Worm (Caenorhabditis elegans) whole organism, L1 larva: ENCODE measurements around the gene num-1.

Experiments used
- Y116A8C.19 ChIP-seq: sonication (generic microtip); optimal IDR thresholded peaks from 2 replicates; lab custom pipeline; 2016; ENCODE audit warnings: missing compliant biosample characterization, missing genetic modification characterization, borderline replicate concordance
- aly-2 ChIP-seq: fragments of 150-350 bp; optimal IDR thresholded peaks from 2 replicates; lab custom pipeline; 2014; ENCODE audit warnings: missing biosample characterization, missing genetic modification characterization
- ama-1 ChIP-seq: fragments of 150-350 bp; optimal IDR thresholded peaks from 2 replicates; lab custom pipeline; 2014
- ceh-88 ChIP-seq: fragments of 200-800 bp; sonication (Bioruptor generic); IDR thresholded peaks from 2 replicates; pipeline ENCODE4 v1.3.6; 2022; ENCODE audit warnings: missing genetic modification characterization, missing compliant biosample characterization
- ces-1 ChIP-seq: fragments of 150-350 bp; optimal IDR thresholded peaks from 2 replicates; lab custom pipeline; 2014; ENCODE audit warnings: missing biosample characterization, missing genetic modification reagents, missing genetic modification characterization
- dpl-1 ChIP-seq, 3 experiments: fragments of 150-350 bp in 2 of 3; sonication (generic microtip) in 1 of 3; optimal IDR thresholded peaks; 2 replicates each; lab custom pipeline; 2014 to 2017; ENCODE audit warnings: missing biosample characterization in 3 of 3, missing genetic modification characterization in 3 of 3, missing genetic modification reagents in 3 of 3
- efl-1 ChIP-seq, 4 experiments: fragments of 150-350 bp; optimal IDR thresholded peaks in 3 of 4; peaks in 1 of 4; 1 replicate in 1 of 4; 2 replicates in 3 of 4; lab custom pipeline; 2014; ENCODE audit warnings: missing biosample characterization in 2 of 4, missing genetic modification characterization in 2 of 4, missing genetic modification reagents in 2 of 4
- efl-3 ChIP-seq: fragments of 200-800 bp; sonication (Bioruptor generic); optimal IDR thresholded peaks from 2 replicates; lab custom pipeline; 2018; ENCODE audit warnings: mild to moderate bottlenecking, missing genetic modification characterization, missing compliant biosample characterization
- egl-13 ChIP-seq: sonication (generic microtip); optimal IDR thresholded peaks from 2 replicates; lab custom pipeline; 2016; ENCODE audit warnings: missing genotype, missing genetic modification reagents, missing genetic modification characterization, missing compliant biosample characterization
- egl-27 ChIP-seq, 2 experiments: fragments of 150-350 bp in 1 of 2; sonication (generic microtip); optimal IDR thresholded peaks; 3 replicates each; lab custom pipeline; 2017 to 2018; ENCODE audit warnings: missing biosample characterization in 2 of 2, missing genetic modification characterization in 2 of 2, missing genetic modification reagents in 2 of 2
- elt-3 ChIP-seq, 6 experiments: fragments of 150-350 bp in 1 of 6; sonication (generic microtip); optimal IDR thresholded peaks; 2 replicates each; lab custom pipeline; 2017 to 2018; ENCODE audit warnings: missing biosample characterization in 6 of 6, missing genetic modification characterization in 6 of 6, inconsistent platforms in 1 of 6
- fkh-10 ChIP-seq: sonication (generic microtip); optimal IDR thresholded peaks from 2 replicates; lab custom pipeline; 2017; ENCODE audit warnings: missing biosample characterization, missing genetic modification reagents, missing genetic modification characterization
- fkh-8 ChIP-seq: sonication (generic microtip); optimal IDR thresholded peaks from 2 replicates; lab custom pipeline; 2016; ENCODE audit warnings: mild to moderate bottlenecking, missing genetic modification characterization, missing compliant biosample characterization
- fos-1 ChIP-seq: fragments of 150-350 bp; optimal IDR thresholded peaks from 2 replicates; lab custom pipeline; 2014; ENCODE audit warnings: missing biosample characterization, missing genetic modification characterization
- hlh-17 ChIP-seq: fragments of 200-800 bp; sonication (Bioruptor generic); optimal IDR thresholded peaks from 2 replicates; lab custom pipeline; 2018; ENCODE audit warnings: missing genetic modification characterization, mild to moderate bottlenecking, missing compliant biosample characterization, moderate library complexity, borderline replicate concordance
- irx-1 ChIP-seq: sonication (generic microtip); optimal IDR thresholded peaks from 2 replicates; lab custom pipeline; 2016; ENCODE audit warnings: missing genetic modification characterization, missing compliant biosample characterization
- jun-1 ChIP-seq: fragments of 150-350 bp; optimal IDR thresholded peaks from 2 replicates; lab custom pipeline; 2014; ENCODE audit warnings: missing biosample characterization, missing genetic modification reagents, missing genetic modification characterization
- lin-13 ChIP-seq: fragments of 150-350 bp; optimal IDR thresholded peaks from 2 replicates; lab custom pipeline; 2014; ENCODE audit warnings: missing biosample characterization, missing genetic modification reagents, missing genetic modification characterization
- lin-14 ChIP-seq: fragments of 200-800 bp; sonication (Bioruptor generic); optimal IDR thresholded peaks from 2 replicates; lab custom pipeline; 2018; ENCODE audit warnings: mild to moderate bottlenecking, missing genetic modification characterization, moderate library complexity, missing compliant biosample characterization
- lin-15B ChIP-seq: fragments of 150-350 bp; sonication (generic microtip); optimal IDR thresholded peaks from 3 replicates; lab custom pipeline; 2014; ENCODE audit warnings: missing biosample characterization, missing genetic modification characterization
- lin-39 ChIP-seq: fragments of 150-350 bp; optimal IDR thresholded peaks from 2 replicates; lab custom pipeline; 2014; ENCODE audit warnings: missing biosample characterization, missing genetic modification reagents, missing genetic modification characterization
- lsy-2 ChIP-seq, 2 experiments: fragments of 150-350 bp; optimal IDR thresholded peaks; 2 replicates each; lab custom pipeline; 2014; ENCODE audit warnings: missing biosample characterization in 2 of 2, missing genetic modification characterization in 2 of 2
- mdl-1 ChIP-seq, 2 experiments: fragments of 150-350 bp; optimal IDR thresholded peaks; 2 replicates each; lab custom pipeline; 2014 to 2017; ENCODE audit warnings: missing biosample characterization in 2 of 2, missing genetic modification characterization in 2 of 2, inconsistent platforms in 1 of 2
- nhr-11 ChIP-seq: fragments of 150-350 bp; optimal IDR thresholded peaks from 2 replicates; lab custom pipeline; 2014; ENCODE audit warnings: missing biosample characterization, missing genetic modification characterization
- nhr-19 ChIP-seq: fragments of 200-800 bp; sonication (Bioruptor generic); conservative IDR thresholded peaks from 2 replicates; pipeline ENCODE4 v1.3.6; 2022; ENCODE audit warnings: missing genetic modification characterization, missing compliant biosample characterization
- nhr-20 ChIP-seq: sonication (generic microtip); optimal IDR thresholded peaks from 2 replicates; lab custom pipeline; 2016; ENCODE audit warnings: mild to moderate bottlenecking, missing genetic modification characterization, missing compliant biosample characterization
- nhr-237 ChIP-seq: fragments of 150-350 bp; optimal IDR thresholded peaks from 2 replicates; lab custom pipeline; 2014; ENCODE audit warnings: missing biosample characterization, missing genetic modification characterization
- nhr-28 ChIP-seq: fragments of 150-350 bp; optimal IDR thresholded peaks from 2 replicates; lab custom pipeline; 2014; ENCODE audit warnings: missing biosample characterization, missing genetic modification characterization
- nhr-71 ChIP-seq: sonication (generic microtip); optimal IDR thresholded peaks from 2 replicates; lab custom pipeline; 2016; ENCODE audit warnings: mild to moderate bottlenecking, missing genetic modification characterization, moderate library complexity, missing compliant biosample characterization
- nhr-76 ChIP-seq: sonication (generic microtip); optimal IDR thresholded peaks from 2 replicates; lab custom pipeline; 2017; ENCODE audit warnings: missing biosample characterization, missing genetic modification characterization
- nhr-77 ChIP-seq: fragments of 150-350 bp; optimal IDR thresholded peaks from 2 replicates; lab custom pipeline; 2014; ENCODE audit warnings: missing biosample characterization, missing genetic modification characterization
- pax-3 ChIP-seq: fragments of 200-800 bp; sonication (Bioruptor generic); optimal IDR thresholded peaks from 2 replicates; lab custom pipeline; 2018; ENCODE audit warnings: mild to moderate bottlenecking, missing genetic modification characterization, moderate library complexity, missing compliant biosample characterization
- rnt-1 ChIP-seq: sonication (generic microtip); optimal IDR thresholded peaks from 2 replicates; lab custom pipeline; 2016; ENCODE audit warnings: mild to moderate bottlenecking, missing genetic modification characterization, moderate library complexity, missing compliant biosample characterization
- snpc-4 ChIP-seq: fragments of 150-350 bp; optimal IDR thresholded peaks from 2 replicates; lab custom pipeline; 2014; ENCODE audit warnings: missing biosample characterization, missing genetic modification characterization
- snu-23 ChIP-seq: sonication (generic microtip); optimal IDR thresholded peaks from 2 replicates; lab custom pipeline; 2016; ENCODE audit warnings: missing genetic modification characterization, missing compliant biosample characterization
- sox-4 ChIP-seq: sonication (generic microtip); optimal IDR thresholded peaks from 2 replicates; lab custom pipeline; 2016; ENCODE audit warnings: missing genetic modification characterization, missing compliant biosample characterization
- sptf-1 ChIP-seq: fragments of 150-350 bp; optimal IDR thresholded peaks from 2 replicates; lab custom pipeline; 2014; ENCODE audit warnings: missing biosample characterization, missing genetic modification characterization
- sup-37 ChIP-seq: fragments of 200-800 bp; sonication (Bioruptor generic); optimal IDR thresholded peaks from 2 replicates; lab custom pipeline; 2018; ENCODE audit warnings: mild to moderate bottlenecking, missing genetic modification characterization, missing compliant biosample characterization
- tbx-2 ChIP-seq: sonication (generic microtip); optimal IDR thresholded peaks from 2 replicates; lab custom pipeline; 2016; ENCODE audit warnings: missing genetic modification characterization, missing compliant biosample characterization
- unc-62 ChIP-seq: fragments of 150-350 bp; optimal IDR thresholded peaks from 2 replicates; lab custom pipeline; 2014; ENCODE audit warnings: missing biosample characterization, missing genetic modification reagents, missing genetic modification characterization
- unc-98 ChIP-seq: fragments of 200-800 bp; sonication (Bioruptor generic); IDR thresholded peaks from 2 replicates; pipeline ENCODE4 v1.3.6; 2022; ENCODE audit warnings: missing genetic modification characterization, missing compliant biosample characterization
- xbp-1 ChIP-seq: sonication (generic microtip); optimal IDR thresholded peaks from 2 replicates; lab custom pipeline; 2016; ENCODE audit warnings: missing genetic modification characterization, missing compliant biosample characterization
- zip-4 ChIP-seq: fragments of 200-800 bp; sonication (Bioruptor generic); optimal IDR thresholded peaks from 2 replicates; lab custom pipeline; 2018; ENCODE audit warnings: mild to moderate bottlenecking, missing genetic modification characterization, moderate library complexity, missing compliant biosample characterization
- ztf-11 ChIP-seq, 2 experiments: sonication (generic microtip); optimal IDR thresholded peaks; 2 replicates each; lab custom pipeline; 2016 to 2017; ENCODE audit warnings: missing genetic modification characterization in 2 of 2, missing biosample characterization in 1 of 2, missing compliant biosample characterization in 1 of 2

The num-1 gene

ce11 chrV:20829511-20829910 is at the start of gene num-1:
TSS of gene num-1 (plus strand) at chrV:20829811.
- TF ChIP-seq hlh-17 (GFP tag; lab: Kevin White, UChicago) (no peak), dpl-1 (GFP tag; optimal IDR thresholded peaks at IDR 0.05; lab: Kevin White, UChicago) (no peak), lin-13 (no peak)

ce11 chrV:20780400-20780799 is 49.2 kb upstream of the num-1 start, which contains the start of gene hif-1:
TSS of gene hif-1 (plus strand) at chrV:20780407.
- TF ChIP-seq nhr-11 (tag; lab: Kevin White, UChicago) (no peak), rnt-1 (tag; lab: Kevin White, UChicago) (peak; percentile 13), lsy-2 (tag; optimal IDR thresholded peaks at IDR 0.05; lab: Kevin White, UChicago) (peak in 1 of 2 experiments; percentile 57), egl-13 (tag; lab: Kevin White, UChicago) (peak; percentile 31), fkh-8 (tag; lab: Kevin White, UChicago) (no peak), aly-2 (no peak)

ce11 chrV:20781346-20781952 is 48.2 kb upstream of the num-1 start:
- TF ChIP-seq unc-62 (GFP tag; lab: Kevin White, UChicago) (peak; percentile 27), efl-1 (optimal IDR thresholded peaks at IDR 0.05; lab: Kevin White, UChicago) (no peak), efl-1 (GFP tag; optimal IDR thresholded peaks at IDR 0.05 in 1 of 2; lab: Kevin White, UChicago) (peak in 1 of 2 experiments; percentile 54), nhr-28 (no peak)
- TF ChIP-seq, all 84 proteins: peak for 2

ce11 chrV:20782188-20782587 is 47.4 kb upstream of the num-1 start:
- TF ChIP-seq sup-37 (GFP tag; lab: Kevin White, UChicago) (no peak), jun-1 (tag; lab: Kevin White, UChicago) (no peak), unc-62 (GFP tag; lab: Kevin White, UChicago) (no peak), lin-15B (tag; lab: Kevin White, UChicago) (no peak), rnt-1 (tag; lab: Kevin White, UChicago) (peak; percentile 1), irx-1 (peak; percentile 18), lin-39 (no peak), dpl-1 (GFP tag; optimal IDR thresholded peaks at IDR 0.05; lab: Kevin White, UChicago) (peak in 1 of 3 experiments; percentile 38), sox-4 (peak; percentile 0), nhr-11 (tag; lab: Kevin White, UChicago) (peak; percentile 11), zip-4 (GFP tag; lab: Kevin White, UChicago) (no peak), lin-13 (no peak), ama-1 (peak; percentile 30), nhr-76 (tag; lab: Kevin White, UChicago) (no peak), fkh-8 (tag; lab: Kevin White, UChicago) (peak; percentile 93), elt-3 (tag; optimal IDR thresholded peaks at IDR 0.05; lab: Kevin White, UChicago) (no peak), snpc-4 (no peak), ces-1 (GFP tag; lab: Kevin White, UChicago) (peak; percentile 84), mdl-1 (tag; optimal IDR thresholded peaks at IDR 0.05; lab: Kevin White, UChicago) (peak in 1 of 2 experiments; percentile 47), pax-3 (tag; lab: Kevin White, UChicago) (no peak), unc-98 (GFP tag; lab: Robert Waterston, UW) (no peak), sptf-1 (no peak), nhr-237 (tag; lab: Kevin White, UChicago) (no peak), snu-23 (GFP tag; lab: Kevin White, UChicago) (peak; percentile 65), fos-1 (tag; lab: Kevin White, UChicago) (no peak), xbp-1 (peak; percentile 34), nhr-19 (GFP tag; lab: Robert Waterston, UW) (peak; percentile 83), nhr-77 (tag; lab: Kevin White, UChicago) (no peak), nhr-28 (no peak), efl-3 (GFP tag; lab: Kevin White, UChicago) (no peak), ztf-11 (tag; optimal IDR thresholded peaks at IDR 0.05; lab: Kevin White, UChicago) (no peak), aly-2 (peak; percentile 27), egl-27 (tag; optimal IDR thresholded peaks at IDR 0.05; lab: Kevin White, UChicago) (no peak), fkh-10 (GFP tag; lab: Kevin White, UChicago) (peak; percentile 97), egl-13 (tag; lab: Kevin White, UChicago) (peak; percentile 56), ceh-88 (GFP tag; lab: Robert Waterston, UW) (no peak), nhr-20 (peak; percentile 84), lin-14 (GFP tag; lab: Kevin White, UChicago) (peak; percentile 93), tbx-2 (tag; lab: Kevin White, UChicago) (peak; percentile 74), Y116A8C.19 (tag; lab: Kevin White, UChicago) (no peak), nhr-71 (tag; lab: Kevin White, UChicago) (peak; percentile 91)
